Worm (Caenorhabditis elegans): ENCODE data around the gene clc-5.

DNA sequence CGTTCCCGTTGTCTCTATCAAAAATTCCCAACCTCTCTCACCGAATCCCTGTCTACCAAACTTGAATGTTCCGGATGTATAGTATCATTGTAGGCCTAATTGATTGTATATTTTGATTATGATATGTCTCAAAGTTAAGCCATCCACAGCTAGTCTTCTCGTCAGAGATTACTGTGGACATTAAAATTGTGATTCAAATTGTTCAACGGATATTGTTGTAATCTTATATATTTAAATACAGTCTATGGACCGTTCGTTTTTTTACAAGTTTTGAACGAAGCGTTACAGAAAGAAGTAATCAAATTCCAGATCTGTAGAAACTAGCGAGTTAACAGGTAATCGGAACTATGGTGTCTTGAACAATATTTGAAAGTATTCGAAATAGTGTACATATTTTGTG is 47.4 kb downstream of the clc-5 start, which contains the start of gene F48E3.9:
- TF ChIP-seq ceh-19 (GFP tag; optimal IDR thresholded peaks at IDR 0.05) = no peak
- TF ChIP-seq pag-3 (tag; optimal IDR thresholded peaks at IDR 0.05; ENCODE audit: borderline replicate concordance) = no peak
- no peak for TF ChIP-seq K02D7.2 (tag; optimal IDR thresholded peaks at IDR 0.05)
- no peak for TF ChIP-seq hlh-30 (tag; optimal IDR thresholded peaks at IDR 0.05; ENCODE audit: insufficient read depth)
- no peak for TF ChIP-seq odd-2 (tag; optimal IDR thresholded peaks at IDR 0.05)
- TF ChIP-seq madf-2 (tag; optimal IDR thresholded peaks at IDR 0.05) = no peak
- TF ChIP-seq nfya-1 (tag; optimal IDR thresholded peaks at IDR 0.05) = no peak
- TF ChIP-seq dmd-4 (tag; optimal IDR thresholded peaks at IDR 0.05; ENCODE audit: borderline replicate concordance) = no peak
- TF ChIP-seq hlh-6 (tag; optimal IDR thresholded peaks at IDR 0.05) = no peak
- no peak for TF ChIP-seq ceh-34 (tag; optimal IDR thresholded peaks at IDR 0.05)
- no peak for TF ChIP-seq pqm-1 (tag; optimal IDR thresholded peaks at IDR 0.05)
